Worm (Caenorhabditis elegans) whole organism, mixed stage, embryonic: Measurements from ENCODE around the gene pqn-41.

ENCODE experiments used
- blmp-1 ChIP-seq: fragments of 150-350 bp; optimal IDR thresholded peaks from 2 replicates; lab custom pipeline; 2014; ENCODE audit warnings: missing biosample characterization, missing genetic modification characterization
- ceh-83 ChIP-seq: fragments of 200-800 bp; sonication (Bioruptor generic); optimal IDR thresholded peaks from 2 replicates; lab custom pipeline; 2018; ENCODE audit warnings: mild to moderate bottlenecking, missing genetic modification characterization, missing compliant biosample characterization
- elt-1 ChIP-seq: sonication (generic microtip); optimal IDR thresholded peaks from 2 replicates; lab custom pipeline; 2017; ENCODE audit warnings: missing genetic modification characterization, mild to moderate bottlenecking, missing compliant biosample characterization, antibody characterized with exemption, moderate library complexity, borderline replicate concordance; ENCODE audit not compliant: insufficient read depth
- lsy-2 ChIP-seq: fragments of 150-350 bp; optimal IDR thresholded peaks from 2 replicates; lab custom pipeline; 2014; ENCODE audit warnings: missing biosample characterization, missing genetic modification characterization
- nhr-12 ChIP-seq: fragments of 150-350 bp; optimal IDR thresholded peaks from 2 replicates; lab custom pipeline; 2014; ENCODE audit warnings: missing biosample characterization, missing genetic modification characterization
- nhr-237 ChIP-seq: fragments of 150-350 bp; optimal IDR thresholded peaks from 2 replicates; lab custom pipeline; 2014; ENCODE audit warnings: missing biosample characterization, missing genetic modification characterization
- nhr-76 ChIP-seq: sonication (generic microtip); optimal IDR thresholded peaks from 2 replicates; lab custom pipeline; 2017; ENCODE audit warnings: missing biosample characterization, missing genetic modification characterization
- snpc-4 ChIP-seq: fragments of 150-350 bp; optimal IDR thresholded peaks from 2 replicates; lab custom pipeline; 2014; ENCODE audit warnings: missing biosample characterization, missing genetic modification characterization
- unc-120 ChIP-seq: sonication (generic microtip); optimal IDR thresholded peaks from 2 replicates; lab custom pipeline; 2017; ENCODE audit warnings: missing genetic modification characterization, missing compliant biosample characterization; ENCODE audit not compliant: poor library complexity, severe bottlenecking
- unc-39 ChIP-seq: fragments of 150-350 bp; optimal IDR thresholded peaks from 2 replicates; lab custom pipeline; 2014; ENCODE audit warnings: missing biosample characterization, missing genetic modification characterization
- ztf-11 ChIP-seq: fragments of 150-350 bp; optimal IDR thresholded peaks from 2 replicates; lab custom pipeline; 2014; ENCODE audit warnings: missing biosample characterization, missing genetic modification characterization

DNA sequence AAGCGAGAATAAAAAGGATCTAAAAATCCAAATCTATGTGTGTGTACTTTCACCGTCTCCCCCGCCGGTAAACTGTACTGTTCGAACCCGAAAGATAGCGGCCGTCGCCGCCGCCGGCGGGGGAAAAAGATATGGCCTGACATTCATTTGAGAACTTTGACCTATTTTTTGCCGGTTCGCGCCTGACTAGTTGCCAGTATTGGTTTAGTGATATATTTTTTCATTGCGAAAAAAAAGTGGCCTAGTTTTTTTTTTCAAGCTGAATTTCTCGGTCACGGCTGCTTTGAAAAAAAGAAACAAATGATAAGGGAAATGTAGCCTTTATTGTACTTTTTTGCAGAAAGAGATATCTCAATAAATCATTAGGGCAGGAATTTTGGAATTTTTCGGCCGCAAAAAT lies 56.8 kb downstream of the pqn-41 start:
- TF ChIP-seq snpc-4 (tag; lab: Kevin White, UChicago): no peak
- no peak for TF ChIP-seq nhr-12 (tag; lab: Kevin White, UChicago)
- no peak for TF ChIP-seq blmp-1 (tag; lab: Kevin White, UChicago)
- TF ChIP-seq elt-1 (tag; lab: Kevin White, UChicago): no peak
- TF ChIP-seq ztf-11: no peak
- TF ChIP-seq nhr-237 (tag; lab: Kevin White, UChicago): no peak
- TF ChIP-seq lsy-2 (tag; lab: Kevin White, UChicago): no peak
- no peak for TF ChIP-seq unc-39
- TF ChIP-seq nhr-76 (tag; lab: Kevin White, UChicago): no peak
- no peak for TF ChIP-seq ceh-83
- TF ChIP-seq unc-120 (tag; lab: Kevin White, UChicago): no peak
